Comparison of ENCODE assay signal across 4 worm cellular contexts in genomic region chrV:10003315-10003969, ce11.
A peak's percentile ranks its signal among the peaks of the same experiment; 100 is the strongest.
TF ChIP-seq lines count a peak whose summit lies in the region.

No protein-coding gene starts in this region.

TF ChIP-seq in whole organism, L1 larva, 84 proteins besides CTCF, POLR2A, EP300 and RAD21 (continued from another document and continues in another):
- TF ChIP-seq unc-130 (tag; optimal IDR thresholded peaks at IDR 0.05; lab: Kevin White, UChicago) (peak; percentile 48), dsc-1 (tag; optimal IDR thresholded peaks at IDR 0.05; lab: Kevin White, UChicago) (peak; percentile 40), fkh-4 (tag; optimal IDR thresholded peaks at IDR 0.05; lab: Kevin White, UChicago; ENCODE audit: borderline replicate concordance) (no peak), sptf-1 (tag; optimal IDR thresholded peaks at IDR 0.05; lab: Kevin White, UChicago) (no peak), alr-1 (tag; optimal IDR thresholded peaks at IDR 0.05; lab: Kevin White, UChicago; ENCODE audit: borderline replicate concordance) (no peak), lin-35 (GFP tag; optimal IDR thresholded peaks at IDR 0.05; lab: Kevin White, UChicago) (peak; percentile 30 to 62), mdl-1 (tag; optimal IDR thresholded peaks at IDR 0.05; lab: Kevin White, UChicago) (peak in 1 of 2 experiments; percentile 1), swsn-7 (tag; optimal IDR thresholded peaks at IDR 0.05; lab: Kevin White, UChicago) (peak; percentile 47), lir-3 (tag; optimal IDR thresholded peaks at IDR 0.05; lab: Kevin White, UChicago; ENCODE audit: poor library complexity) (peak; percentile 30), nhr-77 (tag; optimal IDR thresholded peaks at IDR 0.05; lab: Kevin White, UChicago) (peak; percentile 31), grh-1 (GFP tag; IDR thresholded peaks at IDR 0.05; lab: Robert Waterston, UW) (no peak), C16A3.4 (tag; optimal IDR thresholded peaks at IDR 0.05; lab: Kevin White, UChicago) (peak; percentile 83), C04F5.9 (tag; optimal IDR thresholded peaks at IDR 0.05; lab: Kevin White, UChicago) (no peak), dpl-1 (GFP tag; optimal IDR thresholded peaks at IDR 0.05; lab: Kevin White, UChicago) (peak; percentile 54 to 67 (median 60)), nhr-71 (tag; optimal IDR thresholded peaks at IDR 0.05; lab: Kevin White, UChicago) (peak; percentile 73), fkh-10 (GFP tag; optimal IDR thresholded peaks at IDR 0.05; lab: Kevin White, UChicago) (no peak), lin-13 (GFP tag; optimal IDR thresholded peaks at IDR 0.05; lab: Kevin White, UChicago) (peak; percentile 21), lsy-2 (tag; optimal IDR thresholded peaks at IDR 0.05; lab: Kevin White, UChicago) (peak; percentile 56 to 83), nhr-20 (tag; optimal IDR thresholded peaks at IDR 0.05; lab: Kevin White, UChicago) (peak; percentile 60), jun-1 (tag; optimal IDR thresholded peaks at IDR 0.05; lab: Kevin White, UChicago) (no peak), ceh-63 (GFP tag; optimal IDR thresholded peaks at IDR 0.05; lab: Kevin White, UChicago) (no peak), tlp-1 (tag; optimal IDR thresholded peaks at IDR 0.05; lab: Kevin White, UChicago) (no peak), ceh-82 (tag; optimal IDR thresholded peaks at IDR 0.05; lab: Kevin White, UChicago) (peak in 1 of 3 experiments; percentile 62), nhr-84 (tag; optimal IDR thresholded peaks at IDR 0.05; lab: Kevin White, UChicago) (no peak), tbx-2 (tag; optimal IDR thresholded peaks at IDR 0.05; lab: Kevin White, UChicago) (peak; percentile 41), mef-2 (tag; optimal IDR thresholded peaks at IDR 0.05; lab: Kevin White, UChicago) (no peak), pag-3 (tag; optimal IDR thresholded peaks at IDR 0.05; lab: Kevin White, UChicago; ENCODE audit: borderline replicate concordance, insufficient read depth) (peak; percentile 15), zip-4 (GFP tag; optimal IDR thresholded peaks at IDR 0.05; lab: Kevin White, UChicago) (no peak), F16B12.6 (tag; optimal IDR thresholded peaks at IDR 0.05; lab: Kevin White, UChicago) (peak; percentile 8), fos-1 (tag; optimal IDR thresholded peaks at IDR 0.05; lab: Kevin White, UChicago) (no peak), snu-23 (GFP tag; optimal IDR thresholded peaks at IDR 0.05; lab: Kevin White, UChicago) (peak; percentile 70), blmp-1 (tag; optimal IDR thresholded peaks at IDR 0.05; lab: Kevin White, UChicago) (peak; percentile 70)

TF ChIP-seq in whole organism, L2 larva, 48 proteins besides CTCF, POLR2A, EP300 and RAD21 (continued from another document and continues in another):
- TF ChIP-seq elt-1 (tag; optimal IDR thresholded peaks at IDR 0.05; lab: Kevin White, UChicago), result no peak
- TF ChIP-seq nhr-237 (tag; optimal IDR thresholded peaks at IDR 0.05; lab: Kevin White, UChicago), result no peak
- TF ChIP-seq ceh-16 (tag; optimal IDR thresholded peaks at IDR 0.05; lab: Kevin White, UChicago), result no peak
- no peak for TF ChIP-seq nhr-6 (tag; optimal IDR thresholded peaks at IDR 0.05; lab: Kevin White, UChicago)
- TF ChIP-seq nhr-11 (tag; optimal IDR thresholded peaks at IDR 0.05; lab: Kevin White, UChicago), result peak; percentile 29
- no peak for TF ChIP-seq unc-39 (tag; optimal IDR thresholded peaks at IDR 0.05; lab: Kevin White, UChicago)
- TF ChIP-seq nhr-77 (tag; optimal IDR thresholded peaks at IDR 0.05; lab: Kevin White, UChicago), result no peak
- peak; percentile 38 for TF ChIP-seq nhr-25 (tag; optimal IDR thresholded peaks at IDR 0.05; lab: Kevin White, UChicago)
- peak; percentile 15 for TF ChIP-seq mab-5 (tag; optimal IDR thresholded peaks at IDR 0.05; lab: Kevin White, UChicago)
- TF ChIP-seq peb-1 (tag; optimal IDR thresholded peaks at IDR 0.05; lab: Kevin White, UChicago), result no peak
- no peak for TF ChIP-seq lin-39 (tag; optimal IDR thresholded peaks at IDR 0.05; lab: Kevin White, UChicago)
- peak; percentile 1 for TF ChIP-seq nhr-21 (tag; optimal IDR thresholded peaks at IDR 0.05; lab: Kevin White, UChicago)
- TF ChIP-seq lin-11 (tag; optimal IDR thresholded peaks at IDR 0.05; lab: Kevin White, UChicago), result no peak
- peak; percentile 71 for TF ChIP-seq C34F6.9 (tag; optimal IDR thresholded peaks at IDR 0.05; lab: Kevin White, UChicago)
- TF ChIP-seq skn-1 (tag; optimal IDR thresholded peaks at IDR 0.05; lab: Kevin White, UChicago), result no peak
- TF ChIP-seq zag-1 (tag; optimal IDR thresholded peaks at IDR 0.05; lab: Kevin White, UChicago), result peak; percentile 14
- no peak for TF ChIP-seq ama-1 (optimal IDR thresholded peaks at IDR 0.05; lab: Kevin White, UChicago)
- no peak for TF ChIP-seq F13H6.1 (tag; optimal IDR thresholded peaks at IDR 0.05; lab: Kevin White, UChicago)
- TF ChIP-seq mdl-1 (tag; optimal IDR thresholded peaks at IDR 0.05; lab: Kevin White, UChicago), result no peak
- TF ChIP-seq ztf-4 (tag; optimal IDR thresholded peaks at IDR 0.05; lab: Kevin White, UChicago), result no peak
- no peak for TF ChIP-seq unc-62 (GFP tag; optimal IDR thresholded peaks at IDR 0.05; lab: Kevin White, UChicago)
- TF ChIP-seq Y55F3AM.14 (GFP tag; optimal IDR thresholded peaks at IDR 0.05; lab: Kevin White, UChicago), result no peak
- no peak for TF ChIP-seq fos-1 (tag; optimal IDR thresholded peaks at IDR 0.05; lab: Kevin White, UChicago)
- TF ChIP-seq ztf-1 (GFP tag; conservative IDR thresholded peaks at IDR 0.05; lab: Robert Waterston, UW), result no peak
- TF ChIP-seq nhr-129 (tag; optimal IDR thresholded peaks at IDR 0.05; lab: Kevin White, UChicago), result peak; percentile 72
- no peak for TF ChIP-seq nhr-12 (tag; optimal IDR thresholded peaks at IDR 0.05; lab: Kevin White, UChicago)
- no peak for TF ChIP-seq R02D3.7 (tag; optimal IDR thresholded peaks at IDR 0.05; lab: Kevin White, UChicago)
- TF ChIP-seq sem-4 (tag; optimal IDR thresholded peaks at IDR 0.05; lab: Kevin White, UChicago), result peak; percentile 69
- TF ChIP-seq elt-3 (tag; optimal IDR thresholded peaks at IDR 0.05; lab: Kevin White, UChicago), result no peak
- no peak for TF ChIP-seq ceh-82 (tag; optimal IDR thresholded peaks at IDR 0.05; lab: Kevin White, UChicago)
- TF ChIP-seq sma-9 (GFP tag; optimal IDR thresholded peaks at IDR 0.05; lab: Kevin White, UChicago), result peak; percentile 52
- no peak for TF ChIP-seq sma-9 (tag; optimal IDR thresholded peaks at IDR 0.05; lab: Kevin White, UChicago)
- no peak for TF ChIP-seq egl-27 (tag; optimal IDR thresholded peaks at IDR 0.05; lab: Kevin White, UChicago)
- TF ChIP-seq ztf-11 (tag; optimal IDR thresholded peaks at IDR 0.05; lab: Kevin White, UChicago), result no peak
- TF ChIP-seq blmp-1 (tag; optimal IDR thresholded peaks at IDR 0.05; lab: Kevin White, UChicago; ENCODE audit: insufficient read depth), result no peak
- TF ChIP-seq alr-1 (tag; optimal IDR thresholded peaks at IDR 0.05; lab: Kevin White, UChicago), result no peak

TF ChIP-seq in whole organism, L3 larva, 47 proteins besides CTCF, POLR2A, EP300 and RAD21 (continued from another document):
- TF ChIP-seq nfya-1 (tag; optimal IDR thresholded peaks at IDR 0.05; lab: Kevin White, UChicago; ENCODE audit: insufficient read depth) (peak; percentile 53), nhr-23 (tag; optimal IDR thresholded peaks at IDR 0.05; lab: Kevin White, UChicago) (peak; percentile 44), skn-1 (tag; optimal IDR thresholded peaks at IDR 0.05; lab: Kevin White, UChicago) (peak; percentile 31), nhr-12 (tag; optimal IDR thresholded peaks at IDR 0.05; lab: Kevin White, UChicago) (no peak), ZK546.5 (tag; optimal IDR thresholded peaks at IDR 0.05; lab: Kevin White, UChicago) (no peak), ztf-4 (tag; optimal IDR thresholded peaks at IDR 0.05; lab: Kevin White, UChicago) (no peak), pqm-1 (tag; optimal IDR thresholded peaks at IDR 0.05; lab: Kevin White, UChicago) (peak; percentile 50), ceh-9 (tag; optimal IDR thresholded peaks at IDR 0.05; lab: Kevin White, UChicago) (no peak), nhr-237 (tag; optimal IDR thresholded peaks at IDR 0.05; lab: Kevin White, UChicago) (no peak), ama-1 (optimal IDR thresholded peaks at IDR 0.05; lab: Kevin White, UChicago) (no peak), mdl-1 (tag; optimal IDR thresholded peaks at IDR 0.05; lab: Kevin White, UChicago) (no peak), ceh-28 (tag; optimal IDR thresholded peaks at IDR 0.05; lab: Kevin White, UChicago) (no peak), hmg-11 (tag; optimal IDR thresholded peaks at IDR 0.05; lab: Kevin White, UChicago) (peak; percentile 57), nhr-28 (tag; optimal IDR thresholded peaks at IDR 0.05; lab: Kevin White, UChicago) (no peak), tbx-2 (tag; optimal IDR thresholded peaks at IDR 0.05; lab: Kevin White, UChicago) (no peak), aly-2 (tag; optimal IDR thresholded peaks at IDR 0.05; lab: Kevin White, UChicago) (no peak), snpc-4 (tag; optimal IDR thresholded peaks at IDR 0.05; lab: Kevin White, UChicago) (peak; percentile 42), nhr-67 (tag; optimal IDR thresholded peaks at IDR 0.05; lab: Kevin White, UChicago) (no peak), egl-5 (tag; optimal IDR thresholded peaks at IDR 0.05; lab: Kevin White, UChicago) (no peak), jun-1 (tag; optimal IDR thresholded peaks at IDR 0.05; lab: Kevin White, UChicago) (peak; percentile 8), unc-39 (tag; optimal IDR thresholded peaks at IDR 0.05; lab: Kevin White, UChicago) (no peak), nhr-25 (tag; optimal IDR thresholded peaks at IDR 0.05; lab: Kevin White, UChicago) (peak; percentile 41), nhr-11 (tag; optimal IDR thresholded peaks at IDR 0.05; lab: Kevin White, UChicago) (no peak), fkh-10 (GFP tag; optimal IDR thresholded peaks at IDR 0.05; lab: Kevin White, UChicago) (no peak), lin-15B (tag; optimal IDR thresholded peaks at IDR 0.05; lab: Kevin White, UChicago) (peak; percentile 73), R02D3.7 (tag; optimal IDR thresholded peaks at IDR 0.05; lab: Kevin White, UChicago) (no peak), fkh-2 (tag; optimal IDR thresholded peaks at IDR 0.05; lab: Kevin White, UChicago) (no peak), egl-27 (tag; optimal IDR thresholded peaks at IDR 0.05; lab: Kevin White, UChicago) (no peak), nhr-77 (tag; optimal IDR thresholded peaks at IDR 0.05; lab: Kevin White, UChicago) (no peak), nhr-43 (tag; optimal IDR thresholded peaks at IDR 0.05; lab: Kevin White, UChicago; ENCODE audit: poor library complexity, severe bottlenecking) (peak; percentile 52), eor-1 (tag; optimal IDR thresholded peaks at IDR 0.05; lab: Kevin White, UChicago) (no peak), elt-3 (tag; optimal IDR thresholded peaks at IDR 0.05; lab: Kevin White, UChicago) (no peak), mml-1 (tag; optimal IDR thresholded peaks at IDR 0.05; lab: Kevin White, UChicago) (no peak), sea-2 (GFP tag; optimal IDR thresholded peaks at IDR 0.05; lab: Kevin White, UChicago) (no peak)

TF ChIP-seq in whole organism, L4 larva, 104 proteins besides CTCF, POLR2A, EP300 and RAD21 (continued from another document):
- TF ChIP-seq dmd-6 (GFP tag; IDR thresholded peaks at IDR 0.05; lab: Robert Waterston, UW) (peak; percentile 72), dve-1 (tag; optimal IDR thresholded peaks at IDR 0.05; lab: Kevin White, UChicago; ENCODE audit: insufficient read depth) (peak; percentile 86), daf-8 (GFP tag; IDR thresholded peaks at IDR 0.05; lab: Robert Waterston, UW) (no peak), nhr-42 (GFP tag; IDR thresholded peaks at IDR 0.05; lab: Robert Waterston, UW) (no peak), lin-1 (GFP tag; IDR thresholded peaks at IDR 0.05; lab: Robert Waterston, UW) (no peak), nhr-237 (tag; optimal IDR thresholded peaks at IDR 0.05; lab: Kevin White, UChicago) (no peak), nhr-76 (tag; optimal IDR thresholded peaks at IDR 0.05; lab: Kevin White, UChicago) (no peak), pqm-1 (tag; optimal IDR thresholded peaks at IDR 0.05; lab: Kevin White, UChicago) (peak; percentile 64), hlh-11 (tag; optimal IDR thresholded peaks at IDR 0.05; lab: Kevin White, UChicago) (peak; percentile 75), ctbp-1 (GFP tag; IDR thresholded peaks at IDR 0.05; lab: Robert Waterston, UW) (no peak), spr-1 (tag; optimal IDR thresholded peaks at IDR 0.05; lab: Kevin White, UChicago) (no peak), aha-1 (tag; lab: Kevin White, UChicago) (no peak), jun-1 (tag; optimal IDR thresholded peaks at IDR 0.05; lab: Kevin White, UChicago) (no peak), ceh-44 (GFP tag; IDR thresholded peaks at IDR 0.05; lab: Robert Waterston, UW) (no peak), nhr-102 (tag; optimal IDR thresholded peaks at IDR 0.05; lab: Kevin White, UChicago) (peak; percentile 18), ceh-28 (tag; optimal IDR thresholded peaks at IDR 0.05; lab: Kevin White, UChicago) (no peak), arid-1 (GFP tag; conservative IDR thresholded peaks at IDR 0.05; lab: Robert Waterston, UW) (no peak), F44E2.7 (GFP tag; IDR thresholded peaks at IDR 0.05; lab: Robert Waterston, UW) (no peak), egl-27 (tag; optimal IDR thresholded peaks at IDR 0.05; lab: Kevin White, UChicago) (no peak), rbr-2 (tag; optimal IDR thresholded peaks at IDR 0.05; lab: Kevin White, UChicago) (no peak), lsy-2 (tag; optimal IDR thresholded peaks at IDR 0.05; lab: Kevin White, UChicago) (peak; percentile 23 to 75), fkh-10 (GFP tag; optimal IDR thresholded peaks at IDR 0.05; lab: Kevin White, UChicago) (no peak), mes-2 (tag; optimal IDR thresholded peaks at IDR 0.05; lab: Kevin White, UChicago; ENCODE audit: poor library complexity, severe bottlenecking) (no peak), zag-1 (tag; optimal IDR thresholded peaks at IDR 0.05; lab: Kevin White, UChicago) (no peak), ceh-20 (GFP tag; IDR thresholded peaks at IDR 0.05; lab: Robert Waterston, UW) (no peak), lin-38 (GFP tag; IDR thresholded peaks at IDR 0.05; lab: Robert Waterston, UW) (peak; percentile 94), F10B5.3 (tag; optimal IDR thresholded peaks at IDR 0.05; lab: Kevin White, UChicago) (no peak), fos-1 (tag; optimal IDR thresholded peaks at IDR 0.05; lab: Kevin White, UChicago) (no peak), ceh-32 (tag; optimal IDR thresholded peaks at IDR 0.05; lab: Kevin White, UChicago; ENCODE audit: poor library complexity) (no peak), madf-9 (GFP tag; conservative IDR thresholded peaks at IDR 0.05; lab: Robert Waterston, UW) (no peak), nhr-28 (tag; optimal IDR thresholded peaks at IDR 0.05; lab: Kevin White, UChicago) (peak; percentile 71), mdl-1 (tag; optimal IDR thresholded peaks at IDR 0.05; lab: Kevin White, UChicago) (peak in 1 of 2 experiments; percentile 41), nhr-41 (GFP tag; IDR thresholded peaks at IDR 0.05; lab: Robert Waterston, UW) (no peak), lin-13 (GFP tag; optimal IDR thresholded peaks at IDR 0.05; lab: Kevin White, UChicago) (peak; percentile 8), dpl-1 (GFP tag; optimal IDR thresholded peaks at IDR 0.05; lab: Kevin White, UChicago) (peak; percentile 31), D1046.2 (GFP tag; IDR thresholded peaks at IDR 0.05; lab: Robert Waterston, UW) (no peak), nhr-77 (tag; optimal IDR thresholded peaks at IDR 0.05; lab: Kevin White, UChicago) (peak; percentile 5), nhr-111 (GFP tag; optimal IDR thresholded peaks at IDR 0.05; lab: Kevin White, UChicago) (no peak), daf-19 (GFP tag; conservative IDR thresholded peaks at IDR 0.05; lab: Robert Waterston, UW) (no peak), lir-3 (tag; optimal IDR thresholded peaks at IDR 0.05; lab: Kevin White, UChicago) (no peak), hif-1 (tag; optimal IDR thresholded peaks at IDR 0.05; lab: Kevin White, UChicago) (peak in 1 of 2 experiments; percentile 62)
